Worm (Caenorhabditis elegans): ENCODE results near the gene acr-14.

ce11 chrII:8209476-8209875, 32.5 kb upstream of the acr-14 start, which contains the start of gene M110.8:
- TF ChIP-seq nhr-85 (tag) (no peak), mep-1 (tag; optimal IDR thresholded peaks at IDR 0.05) (no peak), nhr-77 (tag; optimal IDR thresholded peaks at IDR 0.05) (no peak), egl-27 (tag; optimal IDR thresholded peaks at IDR 0.05) (no peak), hlh-4 (tag; optimal IDR thresholded peaks at IDR 0.05) (no peak), nhr-76 (tag; optimal IDR thresholded peaks at IDR 0.05) (no peak), elt-3 (tag; optimal IDR thresholded peaks at IDR 0.05) (no peak), nhr-90 (tag; optimal IDR thresholded peaks at IDR 0.05; ENCODE audit: poor library complexity) (no peak), ztf-4 (tag; optimal IDR thresholded peaks at IDR 0.05) (no peak), vab-15 (tag; optimal IDR thresholded peaks at IDR 0.05) (no peak), fos-1 (tag; optimal IDR thresholded peaks at IDR 0.05) (no peak), alr-1 (tag; optimal IDR thresholded peaks at IDR 0.05; ENCODE audit: borderline replicate concordance) (no peak), pqm-1 (tag; optimal IDR thresholded peaks at IDR 0.05) (no peak)
